Fruit fly (Drosophila melanogaster) whole organism, embryonic: ENCODE measurements around the gene CG3603.
A peak's percentile ranks its signal among the peaks of the same experiment; 100 is the strongest.

Source experiments
- Atf3 ChIP-seq: fragments of 200-800 bp; sonication (Bioruptor generic); optimal IDR thresholded peaks from 3 replicates; lab custom pipeline; 2016; ENCODE audit warnings: missing biosample characterization, missing genetic modification characterization
- Atf6 ChIP-seq: fragments of 200-800 bp; sonication (Bioruptor generic); IDR thresholded peaks from 2 replicates; pipeline ENCODE4 v1.3.6; 2022; ENCODE audit warnings: missing biosample characterization, missing genetic modification characterization
- B-H2 ChIP-seq: fragments of 200-800 bp; sonication (Bioruptor generic); optimal IDR thresholded peaks from 2 replicates; lab custom pipeline; 2018; ENCODE audit warnings: missing biosample characterization, mild to moderate bottlenecking, missing genetic modification characterization
- CG10147 ChIP-seq: fragments of 200-800 bp; sonication (Bioruptor generic); optimal IDR thresholded peaks from 2 replicates; lab custom pipeline; 2019; ENCODE audit warnings: missing biosample characterization, mild to moderate bottlenecking, missing genetic modification characterization, moderate library complexity
- CG10959 ChIP-seq: fragments of 200-800 bp; sonication (Bioruptor generic); IDR thresholded peaks from 2 replicates; pipeline ENCODE4 v1.3.6; 2022; ENCODE audit warnings: missing biosample characterization, missing genetic modification characterization
- CG11085 ChIP-seq: fragments of 200-800 bp; sonication (Bioruptor generic); IDR thresholded peaks from 2 replicates; pipeline ENCODE4 v1.3.6; 2022; ENCODE audit warnings: missing biosample characterization, missing genetic modification characterization
- CG11504 ChIP-seq: fragments of 200-800 bp; sonication (Bioruptor generic); optimal IDR thresholded peaks from 3 replicates; lab custom pipeline; 2019; ENCODE audit warnings: missing biosample characterization, mild to moderate bottlenecking, missing genetic modification characterization, moderate library complexity
- CG11723 ChIP-seq: fragments of 200-800 bp; sonication (Bioruptor generic); optimal IDR thresholded peaks from 2 replicates; lab custom pipeline; 2017; ENCODE audit warnings: missing biosample characterization, mild to moderate bottlenecking, missing genetic modification characterization
- CG12942 ChIP-seq: fragments of 200-800 bp; sonication (Bioruptor generic); optimal IDR thresholded peaks from 3 replicates; lab custom pipeline; 2016; ENCODE audit warnings: missing biosample characterization, missing genetic modification characterization
- CG13894 ChIP-seq: fragments of 200-800 bp; sonication (Bioruptor generic); optimal IDR thresholded peaks from 3 replicates; lab custom pipeline; 2018; ENCODE audit warnings: missing biosample characterization, mild to moderate bottlenecking, missing genetic modification characterization, moderate library complexity
- CG14014 ChIP-seq: fragments of 200-800 bp; sonication (Bioruptor generic); IDR thresholded peaks from 2 replicates; pipeline ENCODE4 v1.3.6; 2022; ENCODE audit warnings: missing biosample characterization, missing genetic modification characterization
- CG1792 ChIP-seq: fragments of 200-800 bp; sonication (Bioruptor generic); optimal IDR thresholded peaks from 2 replicates; lab custom pipeline; 2016; ENCODE audit warnings: missing biosample characterization, missing genetic modification characterization
- CG18619 ChIP-seq: fragments of 200-800 bp; sonication (Bioruptor generic); optimal IDR thresholded peaks from 3 replicates; lab custom pipeline; 2017; ENCODE audit warnings: missing biosample characterization, mild to moderate bottlenecking, missing genetic modification characterization
- CG2120 ChIP-seq: fragments of 200-800 bp; sonication (Bioruptor generic); optimal IDR thresholded peaks from 3 replicates; lab custom pipeline; 2016; ENCODE audit warnings: missing biosample characterization, missing genetic modification characterization
- CG2712 ChIP-seq: fragments of 200-800 bp; optimal IDR thresholded peaks from 3 replicates; lab custom pipeline; 2019; ENCODE audit warnings: missing biosample characterization, mild to moderate bottlenecking, missing genetic modification characterization, moderate library complexity
- CG30020 ChIP-seq: fragments of 200-800 bp; optimal IDR thresholded peaks from 2 replicates; lab custom pipeline; 2019; ENCODE audit warnings: missing biosample characterization, mild to moderate bottlenecking, missing genetic modification characterization, moderate library complexity
- CG31224 ChIP-seq: fragments of 200-800 bp; sonication (Bioruptor generic); IDR thresholded peaks from 2 replicates; pipeline ENCODE4 v1.3.6; 2022; ENCODE audit warnings: missing biosample characterization, missing genetic modification characterization
- CG3407 ChIP-seq: fragments of 200-800 bp; sonication (Bioruptor generic); optimal IDR thresholded peaks from 2 replicates; lab custom pipeline; 2018; ENCODE audit warnings: missing biosample characterization, mild to moderate bottlenecking, missing genetic modification characterization
- CG4360 ChIP-seq: fragments of 200-800 bp; sonication (Bioruptor generic); IDR thresholded peaks from 2 replicates; pipeline ENCODE4 v1.3.6; 2022; ENCODE audit warnings: missing biosample characterization, missing genetic modification characterization
- CG6175 ChIP-seq: fragments of 200-800 bp; sonication (Bioruptor generic); IDR thresholded peaks from 3 replicates; pipeline ENCODE4 v1.3.6; 2022; ENCODE audit warnings: missing biosample characterization, missing genetic modification characterization
- CG6254 ChIP-seq: fragments of 200-800 bp; sonication (Bioruptor generic); optimal IDR thresholded peaks from 3 replicates; lab custom pipeline; 2017; ENCODE audit warnings: mild to moderate bottlenecking, missing biosample characterization, missing genetic modification reagents, missing genetic modification characterization
- CG6791 ChIP-seq: fragments of 200-800 bp; sonication (Bioruptor generic); IDR thresholded peaks from 3 replicates; pipeline ENCODE4 v1.3.6; 2022; ENCODE audit warnings: missing biosample characterization, missing genetic modification characterization; ENCODE audit not compliant: partially characterized antibody
- CG6813 ChIP-seq: fragments of 200-800 bp; sonication (Bioruptor generic); optimal IDR thresholded peaks from 2 replicates; lab custom pipeline; 2017; ENCODE audit warnings: missing biosample characterization, missing genetic modification characterization, mild to moderate bottlenecking, moderate library complexity, missing genetic modification reagents
- CG8089 ChIP-seq: fragments of 200-800 bp; sonication (Bioruptor generic); optimal IDR thresholded peaks from 3 replicates; lab custom pipeline; 2016; ENCODE audit warnings: missing biosample characterization, missing genetic modification characterization
- CG8281 ChIP-seq: fragments of 200-800 bp; sonication (Bioruptor generic); optimal IDR thresholded peaks from 2 replicates; lab custom pipeline; 2018; ENCODE audit warnings: missing biosample characterization, mild to moderate bottlenecking, missing genetic modification characterization, moderate library complexity
- CG8290 ChIP-seq, 3 experiments: fragments of 200-800 bp; sonication (Bioruptor generic); optimal IDR thresholded peaks; 2 replicates each; lab custom pipeline; 2016 to 2019; ENCODE audit warnings: missing biosample characterization in 3 of 3, missing genetic modification characterization in 3 of 3, mild to moderate bottlenecking in 2 of 3, moderate library complexity in 1 of 3
- CG9932 ChIP-seq: fragments of 200-800 bp; sonication (Bioruptor generic); IDR thresholded peaks from 2 replicates; pipeline ENCODE4 v1.3.6; 2022; ENCODE audit warnings: missing biosample characterization, missing genetic modification characterization
- D ChIP-seq, 2 experiments: fragments of 200-800 bp in 1 of 2; fragments of >200 bp in 1 of 2; sonication (Bioruptor generic) in 1 of 2; optimal IDR thresholded peaks; 2 replicates in 1 of 2; 3 replicates in 1 of 2; lab custom pipeline; 2017; ENCODE audit warnings: mild to moderate bottlenecking in 1 of 2, missing biosample characterization in 1 of 2, missing genetic modification characterization in 1 of 2, missing genetic modification reagents in 1 of 2
- Drgx ChIP-seq: fragments of 200-800 bp; sonication (Bioruptor generic); IDR thresholded peaks from 2 replicates; pipeline ENCODE4 v1.3.6; 2022; ENCODE audit warnings: missing biosample characterization, missing genetic modification characterization
- E2f2 ChIP-seq: fragments of 200-800 bp; sonication (Bioruptor generic); IDR thresholded peaks from 2 replicates; pipeline ENCODE4 v1.3.6; 2022; ENCODE audit warnings: missing biosample characterization, missing genetic modification characterization
- ERR ChIP-seq: fragments of 200-800 bp; sonication (Bioruptor generic); optimal IDR thresholded peaks from 2 replicates; lab custom pipeline; 2016; ENCODE audit warnings: missing biosample characterization, missing genetic modification characterization
- Ets97D ChIP-seq: fragments of 200-800 bp; sonication (Bioruptor generic); optimal IDR thresholded peaks from 3 replicates; lab custom pipeline; 2016; ENCODE audit warnings: missing biosample characterization, missing genetic modification characterization
- PHDP ChIP-seq: fragments of 200-800 bp; sonication (Bioruptor generic); optimal IDR thresholded peaks from 3 replicates; lab custom pipeline; 2018; ENCODE audit warnings: missing biosample characterization, mild to moderate bottlenecking, missing genetic modification characterization, moderate library complexity
- Rx ChIP-seq: fragments of 200-800 bp; sonication (Bioruptor generic); IDR thresholded peaks from 2 replicates; pipeline ENCODE4 v1.3.6; 2022; ENCODE audit warnings: missing biosample characterization, missing genetic modification characterization
- ara ChIP-seq: fragments of 200-800 bp; sonication (Bioruptor generic); IDR thresholded peaks from 2 replicates; pipeline ENCODE4 v1.3.6; 2022; ENCODE audit warnings: missing biosample characterization, missing genetic modification characterization
- btn ChIP-seq: fragments of 200-800 bp; sonication (Bioruptor generic); optimal IDR thresholded peaks from 2 replicates; lab custom pipeline; 2016; ENCODE audit warnings: missing biosample characterization, missing genetic modification characterization
- da ChIP-seq: fragments of 200-800 bp; sonication (Bioruptor generic); optimal IDR thresholded peaks from 2 replicates; lab custom pipeline; 2016; ENCODE audit warnings: missing biosample characterization, missing genetic modification characterization
- dan ChIP-seq: fragments of 200-800 bp; sonication (Bioruptor generic); IDR thresholded peaks from 2 replicates; pipeline ENCODE4 v1.3.6; 2022; ENCODE audit warnings: missing biosample characterization, missing genetic modification characterization
- dysf ChIP-seq: fragments of 200-800 bp; sonication (Bioruptor generic); IDR thresholded peaks from 3 replicates; pipeline ENCODE4 v1.3.6; 2022; ENCODE audit warnings: missing biosample characterization, missing genetic modification characterization
- eve ChIP-seq, 2 experiments: fragments of >200 bp; optimal IDR thresholded peaks; 2 replicates each; lab custom pipeline; 2017; ENCODE audit warnings: missing biosample characterization in 2 of 2, missing genetic modification characterization in 2 of 2
- fd96Cb ChIP-seq: fragments of 200-800 bp; sonication (Bioruptor generic); optimal IDR thresholded peaks from 2 replicates; lab custom pipeline; 2018; ENCODE audit warnings: missing biosample characterization, mild to moderate bottlenecking, missing genetic modification characterization, moderate library complexity
- ham ChIP-seq: fragments of 200-800 bp; sonication (Bioruptor generic); IDR thresholded peaks from 2 replicates; pipeline ENCODE4 v1.3.6; 2022; ENCODE audit warnings: missing biosample characterization, missing genetic modification characterization
- hth ChIP-seq: fragments of >200 bp; optimal IDR thresholded peaks from 2 replicates; lab custom pipeline; 2017; ENCODE audit warnings: inconsistent platforms
- insv ChIP-seq, 2 experiments: fragments of 200-800 bp; sonication (Bioruptor generic); optimal IDR thresholded peaks; 3 replicates each; lab custom pipeline; 2016 to 2018; ENCODE audit warnings: missing biosample characterization in 2 of 2, missing genetic modification characterization in 2 of 2
- lab ChIP-seq: fragments of 200-800 bp; sonication (Bioruptor generic); optimal IDR thresholded peaks from 3 replicates; lab custom pipeline; 2017; ENCODE audit warnings: missing biosample characterization, missing genetic modification characterization, mild to moderate bottlenecking, moderate library complexity, missing genetic modification reagents
- ro ChIP-seq: fragments of 200-800 bp; sonication (Bioruptor generic); IDR thresholded peaks from 2 replicates; pipeline ENCODE4 v1.3.6; 2022; ENCODE audit warnings: missing biosample characterization, missing genetic modification characterization
- sisA ChIP-seq: fragments of 200-800 bp; sonication (Bioruptor generic); IDR thresholded peaks from 2 replicates; pipeline ENCODE4 v1.3.6; 2022; ENCODE audit warnings: missing biosample characterization, missing genetic modification characterization
- so ChIP-seq: fragments of 200-800 bp; sonication (Bioruptor generic); IDR thresholded peaks from 3 replicates; pipeline ENCODE4 v1.3.6; 2022; ENCODE audit warnings: missing biosample characterization, missing genetic modification characterization
- wek ChIP-seq: fragments of 200-800 bp; sonication (Bioruptor generic); optimal IDR thresholded peaks from 3 replicates; lab custom pipeline; 2018; ENCODE audit warnings: missing biosample characterization, mild to moderate bottlenecking, missing genetic modification characterization, moderate library complexity
- zen2 ChIP-seq: fragments of 200-800 bp; sonication (Bioruptor generic); IDR thresholded peaks from 3 replicates; pipeline ENCODE4 v1.3.6; 2022; ENCODE audit warnings: missing biosample characterization, missing genetic modification characterization; ENCODE audit not compliant: partially characterized antibody

Gene CG3603

DNA sequence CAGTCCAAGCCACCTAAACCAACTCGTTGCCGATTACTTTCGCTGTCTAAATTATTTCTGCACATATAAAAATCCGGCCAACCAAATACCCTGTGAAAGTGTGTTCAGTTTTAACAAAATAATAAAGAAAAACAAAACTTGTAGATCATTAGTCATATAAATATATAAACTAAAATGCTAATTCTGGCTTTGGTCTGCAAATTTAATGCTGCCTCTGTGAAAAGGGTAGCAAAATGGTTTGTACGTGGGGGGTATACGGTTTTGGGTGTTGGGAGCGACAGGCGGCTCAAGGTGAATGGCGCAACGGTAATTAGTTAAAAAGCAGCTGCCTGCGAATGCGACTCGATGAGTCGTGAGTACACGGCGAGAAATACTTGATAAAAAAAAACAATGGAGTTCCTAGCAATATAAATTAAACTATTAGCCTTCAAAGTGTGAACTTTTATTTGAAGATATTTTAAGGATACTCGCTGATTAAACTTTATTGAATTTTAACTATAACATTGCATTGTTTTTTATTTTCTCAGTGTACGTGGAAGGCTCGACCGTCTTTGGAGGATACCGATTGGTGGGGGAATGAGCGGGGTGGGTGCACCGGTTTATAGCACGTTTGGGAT lies 30.1 kb downstream of the CG3603 start (continued):
- no peak for TF ChIP-seq hth (lab: Kevin White, UChicago)
- TF ChIP-seq CG6791: no peak
- TF ChIP-seq ara (GFP tag; lab: Robert Waterston, UW): 0 out of 2 replicates have a peak, but pooled peaks have one; percentile 33
- TF ChIP-seq lab: peak; percentile 47
- TF ChIP-seq CG9932 (GFP tag; lab: Robert Waterston, UW): no peak
- no peak for TF ChIP-seq Ets97D
- no peak for TF ChIP-seq ERR (GFP tag; lab: Kevin White, UChicago)
- TF ChIP-seq CG10147 (GFP tag; lab: Kevin White, UChicago): no peak
- no peak for TF ChIP-seq ro (GFP tag; lab: Robert Waterston, UW)
- no peak for TF ChIP-seq D (optimal IDR thresholded peaks at IDR 0.05; lab: Kevin White, UChicago)
- peak; percentile 32 for TF ChIP-seq D (GFP tag; optimal IDR thresholded peaks at IDR 0.05; lab: Kevin White, UChicago)
- no peak for TF ChIP-seq CG6175 (GFP tag; lab: Robert Waterston, UW)
- peak; percentile 54 for TF ChIP-seq CG2712 (tag; lab: Kevin White, UChicago)
- TF ChIP-seq dysf (GFP tag; lab: Robert Waterston, UW): peak; percentile 50; the same call in 1 of the 3 replicates
- TF ChIP-seq CG30020 (tag; lab: Kevin White, UChicago): no peak
- 0 out of 2 replicates have a peak, but pooled peaks have one; percentile 8 for TF ChIP-seq Rx (GFP tag; lab: Robert Waterston, UW)
- TF ChIP-seq ham (GFP tag; lab: Robert Waterston, UW): no peak
- no peak for TF ChIP-seq CG12942
- no peak for TF ChIP-seq Atf3
- TF ChIP-seq CG1792 (GFP tag; lab: Kevin White, UChicago): no peak
- no peak for TF ChIP-seq CG11723
- no peak for TF ChIP-seq btn (GFP tag; lab: Kevin White, UChicago)
- peak; percentile 18 for TF ChIP-seq CG6813 (GFP tag; lab: Kevin White, UChicago)
- TF ChIP-seq CG31224 (GFP tag; lab: Robert Waterston, UW): no peak
- no peak for TF ChIP-seq CG8281 (tag; lab: Kevin White, UChicago)
- TF ChIP-seq CG2120 (GFP tag; lab: Kevin White, UChicago): peak; percentile 16
- peak; percentile 13 for TF ChIP-seq CG3407 (GFP tag; lab: Kevin White, UChicago)
- TF ChIP-seq CG8290 (GFP tag; optimal IDR thresholded peaks at IDR 0.05; lab: Kevin White, UChicago): no peak
- TF ChIP-seq CG8290 (tag; optimal IDR thresholded peaks at IDR 0.05; lab: Kevin White, UChicago): no peak
- no peak for TF ChIP-seq B-H2 (GFP tag; lab: Kevin White, UChicago)
- TF ChIP-seq so (GFP tag; lab: Robert Waterston, UW): no peak
- no peak for TF ChIP-seq wek (GFP tag; lab: Kevin White, UChicago)
- peak; percentile 44 for TF ChIP-seq CG10959
- TF ChIP-seq CG6254 (GFP tag; lab: Kevin White, UChicago): no peak
- TF ChIP-seq Atf6 (GFP tag; lab: Robert Waterston, UW): no peak
- no peak for TF ChIP-seq CG14014 (GFP tag; lab: Robert Waterston, UW)
- no peak for TF ChIP-seq da
- peak; percentile 48 for TF ChIP-seq fd96Cb
- no peak for TF ChIP-seq zen2
- TF ChIP-seq CG11504: peak; percentile 54
- peak in 1 of 2 experiments; percentile 27 for TF ChIP-seq eve (GFP tag; optimal IDR thresholded peaks at IDR 0.05; lab: Kevin White, UChicago)
- TF ChIP-seq CG4360 (GFP tag; lab: Robert Waterston, UW): no peak
- TF ChIP-seq PHDP (tag; lab: Kevin White, UChicago): peak; percentile 25
- no peak for TF ChIP-seq CG11085 (GFP tag; lab: Robert Waterston, UW)
- no peak for TF ChIP-seq CG18619 (GFP tag; lab: Kevin White, UChicago)
- TF ChIP-seq dan (GFP tag; lab: Robert Waterston, UW): no peak
- TF ChIP-seq insv (GFP tag; optimal IDR thresholded peaks at IDR 0.05; lab: Kevin White, UChicago): no peak
- no peak for TF ChIP-seq CG13894 (tag; lab: Kevin White, UChicago)
- no peak for TF ChIP-seq CG8089 (GFP tag; lab: Kevin White, UChicago)
- TF ChIP-seq Drgx (GFP tag; lab: Robert Waterston, UW): peak; percentile 67; the same call in 1 of the 2 replicates
- peak; percentile 30; the same call in 1 of the 2 replicates for TF ChIP-seq sisA (GFP tag; lab: Robert Waterston, UW)
- peak; percentile 38; the same call in 1 of the 2 replicates for TF ChIP-seq E2f2 (GFP tag; lab: Robert Waterston, UW)
